Fruit fly (Drosophila melanogaster): Measurements from ENCODE around the gene Nf-YC.

Nf-YC gene

dm6 chrX:6865039-6865438 is 44.3 kb upstream of the Nf-YC start:
- TF ChIP-seq fd85E (GFP tag; optimal IDR thresholded peaks at IDR 0.05) (no peak), CG32006 (GFP tag; optimal IDR thresholded peaks at IDR 0.05) (peak; percentile 43)

dm6 chrX:6863289-6863938 is 42.7 kb upstream of the Nf-YC start, which contains the start of gene CG43736:
Gene CG43736 (plus strand): TSS chrX:6863888.
- TF ChIP-seq CG8632 (GFP tag; optimal IDR thresholded peaks at IDR 0.05) (peak; percentile 92), Hr38 (GFP tag; optimal IDR thresholded peaks at IDR 0.05) (no peak), Eip93F (GFP tag; optimal IDR thresholded peaks at IDR 0.05) (peak; percentile 52), salr (GFP tag; optimal IDR thresholded peaks at IDR 0.05) (peak; percentile 86 to 98), topi (GFP tag; optimal IDR thresholded peaks at IDR 0.05) (peak; percentile 96), CG34406 (GFP tag; optimal IDR thresholded peaks at IDR 0.05) (peak; percentile 90), CG11902 (GFP tag; optimal IDR thresholded peaks at IDR 0.05) (peak; percentile 79), net (GFP tag; optimal IDR thresholded peaks at IDR 0.05) (peak; percentile 94), CG3032 (tag; optimal IDR thresholded peaks at IDR 0.05) (peak; percentile 96), CG10669 (GFP tag; optimal IDR thresholded peaks at IDR 0.05) (peak; percentile 94), vri (GFP tag; optimal IDR thresholded peaks at IDR 0.05) (peak; percentile 78), CG3919 (GFP tag; optimal IDR thresholded peaks at IDR 0.05) (peak; percentile 93), Met (GFP tag; optimal IDR thresholded peaks at IDR 0.05) (peak; percentile 96), CG6276 (GFP tag; optimal IDR thresholded peaks at IDR 0.05) (peak; percentile 97), acj6 (GFP tag; optimal IDR thresholded peaks at IDR 0.05) (peak; percentile 94), Eip78C (GFP tag) (peak; percentile 99), Ets21C (GFP tag; optimal IDR thresholded peaks at IDR 0.05) (peak; percentile 91), CG8319 (GFP tag; optimal IDR thresholded peaks at IDR 0.05) (peak; percentile 74), spab (GFP tag; optimal IDR thresholded peaks at IDR 0.05) (peak; percentile 92), cyc (GFP tag; optimal IDR thresholded peaks at IDR 0.05) (peak; percentile 93), CG9139 (GFP tag; optimal IDR thresholded peaks at IDR 0.05) (peak; percentile 86), Ets96B (tag; optimal IDR thresholded peaks at IDR 0.05) (peak; percentile 96), Hr4 (GFP tag; optimal IDR thresholded peaks at IDR 0.05) (peak; percentile 96), fd59A (GFP tag; optimal IDR thresholded peaks at IDR 0.05) (peak; percentile 93), Eip75B (GFP tag; optimal IDR thresholded peaks at IDR 0.05) (peak; percentile 93), CG6163 (GFP tag; IDR thresholded peaks at IDR 0.05) (peak; percentile 87), fkh (GFP tag; optimal IDR thresholded peaks at IDR 0.05) (peak; percentile 73), OdsH (GFP tag; optimal IDR thresholded peaks at IDR 0.05) (peak; percentile 95), CG11762 (GFP tag; optimal IDR thresholded peaks at IDR 0.05; ENCODE audit: insufficient read depth) (peak; percentile 90), CG16779 (tag; optimal IDR thresholded peaks at IDR 0.05) (peak; percentile 89), Lpt (GFP tag; optimal IDR thresholded peaks at IDR 0.05) (peak; percentile 96), pdm3 (GFP tag; optimal IDR thresholded peaks at IDR 0.05) (peak; percentile 95), lz (GFP tag; optimal IDR thresholded peaks at IDR 0.05) (peak; percentile 94), CG8119 (GFP tag; IDR thresholded peaks at IDR 0.05) (peak; percentile 95), CG10631 (GFP tag; optimal IDR thresholded peaks at IDR 0.05) (peak; percentile 95), dsx (GFP tag; optimal IDR thresholded peaks at IDR 0.05; ENCODE audit: poor library complexity, severe bottlenecking) (peak; percentile 93), ss (GFP tag; optimal IDR thresholded peaks at IDR 0.05) (peak; percentile 79 to 93), Sox102F (GFP tag; optimal IDR thresholded peaks at IDR 0.05) (peak; percentile 91), CG11294 (GFP tag; IDR thresholded peaks at IDR 0.05) (peak; percentile 84), Hr39 (GFP tag; optimal IDR thresholded peaks at IDR 0.05) (peak; percentile 92), CG6792 (GFP tag; optimal IDR thresholded peaks at IDR 0.05) (peak; percentile 90), Blimp-1 (GFP tag; optimal IDR thresholded peaks at IDR 0.05) (peak; percentile 80), CG6854 (GFP tag; optimal IDR thresholded peaks at IDR 0.05) (peak; percentile 87), dac (GFP tag; optimal IDR thresholded peaks at IDR 0.05) (peak; percentile 91), Sox15 (GFP tag; optimal IDR thresholded peaks at IDR 0.05) (peak; percentile 86), Smox (GFP tag; optimal IDR thresholded peaks at IDR 0.05) (peak; percentile 94), CG4318 (GFP tag; optimal IDR thresholded peaks at IDR 0.05) (peak; percentile 96)
